Fruit fly (Drosophila melanogaster) whole organism, embryonic: Measurements from ENCODE around the gene Usf.
A peak's percentile ranks its signal among the peaks of the same experiment; 100 is the strongest.

ENCODE experiments used
- CG10366 ChIP-seq: fragments of 200-800 bp; sonication (Bioruptor generic); IDR thresholded peaks from 2 replicates; pipeline ENCODE4 v1.3.6; 2022; ENCODE audit warnings: missing biosample characterization, missing genetic modification characterization
- CG10979 ChIP-seq: fragments of 200-800 bp; sonication (Bioruptor generic); optimal IDR thresholded peaks from 2 replicates; lab custom pipeline; 2018; ENCODE audit warnings: missing biosample characterization, mild to moderate bottlenecking, missing genetic modification characterization, moderate library complexity
- CG11696 ChIP-seq: fragments of 200-800 bp; sonication (Bioruptor generic); IDR thresholded peaks from 2 replicates; pipeline ENCODE4 v1.3.6; 2022; ENCODE audit warnings: missing biosample characterization, missing genetic modification characterization
- CG12104 ChIP-seq: fragments of 200-800 bp; sonication (Bioruptor generic); optimal IDR thresholded peaks from 3 replicates; lab custom pipeline; 2016; ENCODE audit warnings: missing biosample characterization, missing genetic modification characterization
- CG12219 ChIP-seq: fragments of 200-800 bp; sonication (Bioruptor generic); optimal IDR thresholded peaks from 3 replicates; lab custom pipeline; 2018; ENCODE audit warnings: missing biosample characterization, mild to moderate bottlenecking, missing genetic modification characterization
- CG13424 ChIP-seq: fragments of 200-800 bp; sonication (Bioruptor generic); optimal IDR thresholded peaks from 2 replicates; lab custom pipeline; 2019; ENCODE audit warnings: missing biosample characterization, mild to moderate bottlenecking, missing genetic modification characterization, moderate library complexity
- CG13894 ChIP-seq: fragments of 200-800 bp; sonication (Bioruptor generic); optimal IDR thresholded peaks from 3 replicates; lab custom pipeline; 2018; ENCODE audit warnings: missing biosample characterization, mild to moderate bottlenecking, missing genetic modification characterization, moderate library complexity
- CG16779 ChIP-seq: fragments of 200-800 bp; sonication (Bioruptor generic); IDR thresholded peaks from 2 replicates; pipeline ENCODE4 v1.3.6; 2022; ENCODE audit warnings: missing biosample characterization, missing genetic modification characterization
- CG17802 ChIP-seq: fragments of 200-800 bp; sonication (Bioruptor generic); optimal IDR thresholded peaks from 2 replicates; lab custom pipeline; 2018; ENCODE audit warnings: missing biosample characterization, mild to moderate bottlenecking, missing genetic modification characterization, moderate library complexity
- CG17829 ChIP-seq: fragments of 200-800 bp; optimal IDR thresholded peaks from 2 replicates; lab custom pipeline; 2019; ENCODE audit warnings: missing biosample characterization, mild to moderate bottlenecking, missing genetic modification characterization, moderate library complexity
- CG18764 ChIP-seq: fragments of 200-800 bp; sonication (Bioruptor generic); optimal IDR thresholded peaks from 3 replicates; lab custom pipeline; 2016; ENCODE audit warnings: missing biosample characterization, missing genetic modification characterization
- CG3065 ChIP-seq: fragments of 200-800 bp; sonication (Bioruptor generic); optimal IDR thresholded peaks from 2 replicates; lab custom pipeline; 2016; ENCODE audit warnings: missing biosample characterization, missing genetic modification characterization
- CG31388 ChIP-seq: fragments of 200-800 bp; sonication (Bioruptor generic); optimal IDR thresholded peaks from 2 replicates; lab custom pipeline; 2016; ENCODE audit warnings: missing biosample characterization, missing genetic modification characterization
- CG32767 ChIP-seq: fragments of 200-800 bp; sonication (Bioruptor generic); IDR thresholded peaks from 2 replicates; pipeline ENCODE4 v1.3.6; 2022; ENCODE audit warnings: missing biosample characterization, missing genetic modification characterization
- CG3847 ChIP-seq: fragments of 200-800 bp; sonication (Bioruptor generic); IDR thresholded peaks from 2 replicates; pipeline ENCODE4 v1.3.6; 2022; ENCODE audit warnings: missing biosample characterization, missing genetic modification characterization
- CG42726 ChIP-seq: fragments of 200-800 bp; sonication (Bioruptor generic); IDR thresholded peaks from 2 replicates; pipeline ENCODE4 v1.3.6; 2022; ENCODE audit warnings: missing biosample characterization, missing genetic modification characterization; ENCODE audit not compliant: partially characterized antibody
- CG5245 ChIP-seq: fragments of 200-800 bp; sonication (Bioruptor generic); optimal IDR thresholded peaks from 3 replicates; lab custom pipeline; 2016; ENCODE audit warnings: missing biosample characterization, missing genetic modification characterization
- CG6765 ChIP-seq: fragments of 200-800 bp; sonication (Bioruptor generic); optimal IDR thresholded peaks from 3 replicates; lab custom pipeline; 2017; ENCODE audit warnings: missing biosample characterization, mild to moderate bottlenecking, missing genetic modification characterization
- CG7963 ChIP-seq: fragments of 200-800 bp; sonication (Bioruptor generic); IDR thresholded peaks from 3 replicates; pipeline ENCODE4 v1.3.6; 2022; ENCODE audit warnings: missing biosample characterization, missing genetic modification characterization; ENCODE audit not compliant: partially characterized antibody
- CG8359 ChIP-seq: fragments of 200-800 bp; sonication (Bioruptor generic); optimal IDR thresholded peaks from 2 replicates; lab custom pipeline; 2017; ENCODE audit warnings: missing biosample characterization, mild to moderate bottlenecking, missing genetic modification characterization, borderline replicate concordance
- CG8765 ChIP-seq: fragments of 200-800 bp; sonication (Bioruptor generic); IDR thresholded peaks from 2 replicates; pipeline ENCODE4 v1.3.6; 2022; ENCODE audit warnings: missing biosample characterization, missing genetic modification characterization
- CG9609 ChIP-seq: fragments of 200-800 bp; sonication (Bioruptor generic); optimal IDR thresholded peaks from 3 replicates; lab custom pipeline; 2016; ENCODE audit warnings: missing biosample characterization, missing genetic modification characterization
- CHES-1-like ChIP-seq: fragments of 200-800 bp; sonication (Bioruptor generic); optimal IDR thresholded peaks from 2 replicates; lab custom pipeline; 2016; ENCODE audit warnings: missing biosample characterization, missing genetic modification characterization
- CrebB ChIP-seq: fragments of 200-800 bp; sonication (Bioruptor generic); optimal IDR thresholded peaks from 3 replicates; lab custom pipeline; 2018; ENCODE audit warnings: missing biosample characterization, mild to moderate bottlenecking, missing genetic modification characterization
- D19B ChIP-seq: fragments of 200-800 bp; sonication (Bioruptor generic); optimal IDR thresholded peaks from 2 replicates; lab custom pipeline; 2017; ENCODE audit warnings: missing biosample characterization, mild to moderate bottlenecking, missing genetic modification characterization
- Dll ChIP-seq: fragments of 200-800 bp; sonication (Bioruptor generic); IDR thresholded peaks from 4 replicates; pipeline ENCODE4 v1.3.6; 2022; ENCODE audit warnings: missing biosample characterization, missing genetic modification characterization; ENCODE audit not compliant: partially characterized antibody
- HmgZ ChIP-seq: fragments of 200-800 bp; sonication (Bioruptor generic); optimal IDR thresholded peaks from 2 replicates; lab custom pipeline; 2018; ENCODE audit warnings: missing biosample characterization, mild to moderate bottlenecking, missing genetic modification characterization
- Hmx ChIP-seq: fragments of 200-800 bp; sonication (Bioruptor generic); optimal IDR thresholded peaks from 2 replicates; lab custom pipeline; 2016; ENCODE audit warnings: missing biosample characterization, missing genetic modification characterization
- Hr3 ChIP-seq: fragments of 200-800 bp; sonication (Bioruptor generic); optimal IDR thresholded peaks from 3 replicates; lab custom pipeline; 2016; ENCODE audit warnings: missing biosample characterization, missing genetic modification characterization
- Jarid2 ChIP-seq: fragments of 200-800 bp; sonication (Bioruptor generic); optimal IDR thresholded peaks from 3 replicates; lab custom pipeline; 2017; ENCODE audit warnings: mild to moderate bottlenecking, missing biosample characterization, missing genetic modification reagents, missing genetic modification characterization
- MESR4 ChIP-seq: fragments of 200-800 bp; sonication (Bioruptor generic); optimal IDR thresholded peaks from 2 replicates; lab custom pipeline; 2018; ENCODE audit warnings: missing biosample characterization, mild to moderate bottlenecking, missing genetic modification characterization, moderate library complexity
- NfI ChIP-seq: fragments of 200-800 bp; sonication (Bioruptor generic); optimal IDR thresholded peaks from 3 replicates; lab custom pipeline; 2018; ENCODE audit warnings: missing biosample characterization, mild to moderate bottlenecking, missing genetic modification characterization, moderate library complexity
- al ChIP-seq: fragments of 200-800 bp; sonication (Bioruptor generic); IDR thresholded peaks from 2 replicates; pipeline ENCODE4 v1.3.6; 2022; ENCODE audit warnings: missing biosample characterization, missing genetic modification characterization
- chinmo ChIP-seq: fragments of 200-800 bp; sonication (Bioruptor generic); IDR thresholded peaks from 4 replicates; pipeline ENCODE4 v1.3.6; 2022; ENCODE audit warnings: missing biosample characterization, missing genetic modification characterization; ENCODE audit not compliant: partially characterized antibody
- cwo ChIP-seq: fragments of 200-800 bp; sonication (Bioruptor generic); optimal IDR thresholded peaks from 3 replicates; lab custom pipeline; 2017; ENCODE audit warnings: missing biosample characterization, missing genetic modification characterization, mild to moderate bottlenecking, moderate library complexity, missing genetic modification reagents
- dati ChIP-seq: fragments of 200-800 bp; sonication (Bioruptor generic); IDR thresholded peaks from 2 replicates; pipeline ENCODE4 v1.3.6; 2022; ENCODE audit warnings: missing biosample characterization, missing genetic modification characterization
- dmrt11E ChIP-seq: fragments of 200-800 bp; sonication (Bioruptor generic); optimal IDR thresholded peaks from 3 replicates; lab custom pipeline; 2018; ENCODE audit warnings: missing biosample characterization, mild to moderate bottlenecking, missing genetic modification characterization, moderate library complexity
- eve ChIP-seq, 2 experiments: fragments of >200 bp; optimal IDR thresholded peaks; 2 replicates each; lab custom pipeline; 2017; ENCODE audit warnings: missing biosample characterization in 2 of 2, missing genetic modification characterization in 2 of 2
- gcm2 ChIP-seq: fragments of 200-800 bp; sonication (Bioruptor generic); optimal IDR thresholded peaks from 2 replicates; lab custom pipeline; 2016; ENCODE audit warnings: missing biosample characterization, missing genetic modification characterization
- gfzf ChIP-seq: fragments of 200-800 bp; sonication (Bioruptor generic); optimal IDR thresholded peaks from 2 replicates; lab custom pipeline; 2016; ENCODE audit warnings: missing biosample characterization, mild to moderate bottlenecking, missing genetic modification characterization, moderate library complexity
- gsb ChIP-seq: fragments of 200-800 bp; sonication (Bioruptor generic); IDR thresholded peaks from 2 replicates; pipeline ENCODE4 v1.3.6; 2022; ENCODE audit warnings: missing biosample characterization, missing genetic modification characterization
- hbn ChIP-seq: fragments of 200-800 bp; sonication (Bioruptor generic); IDR thresholded peaks from 2 replicates; pipeline ENCODE4 v1.3.6; 2022; ENCODE audit warnings: missing biosample characterization, missing genetic modification characterization; ENCODE audit not compliant: partially characterized antibody
- inv ChIP-seq: fragments of 200-800 bp; sonication (Bioruptor generic); IDR thresholded peaks from 2 replicates; pipeline ENCODE4 v1.3.6; 2022; ENCODE audit warnings: missing biosample characterization, missing genetic modification characterization; ENCODE audit not compliant: partially characterized antibody
- jigr1 ChIP-seq: fragments of 200-800 bp; sonication (Bioruptor generic); IDR thresholded peaks from 3 replicates; pipeline ENCODE4 v1.3.6; 2022; ENCODE audit warnings: missing biosample characterization, missing genetic modification characterization
- lola ChIP-seq, 3 experiments: fragments of >200 bp in 2 of 3; fragments of 200-800 bp in 1 of 3; sonication (Bioruptor generic) in 1 of 3; optimal IDR thresholded peaks; 2 replicates each; lab custom pipeline; 2017 to 2019; ENCODE audit warnings: missing biosample characterization in 3 of 3, missing genetic modification characterization in 3 of 3, mild to moderate bottlenecking in 1 of 3, moderate library complexity in 1 of 3
- p53 ChIP-seq: fragments of 200-800 bp; sonication (Bioruptor generic); optimal IDR thresholded peaks from 2 replicates; lab custom pipeline; 2016; ENCODE audit warnings: missing biosample characterization, missing genetic modification characterization
- pfk ChIP-seq: fragments of 200-800 bp; sonication (Bioruptor generic); optimal IDR thresholded peaks from 2 replicates; lab custom pipeline; 2018; ENCODE audit warnings: missing biosample characterization, mild to moderate bottlenecking, missing genetic modification characterization, moderate library complexity
- so ChIP-seq: fragments of 200-800 bp; sonication (Bioruptor generic); IDR thresholded peaks from 3 replicates; pipeline ENCODE4 v1.3.6; 2022; ENCODE audit warnings: missing biosample characterization, missing genetic modification characterization
- tna ChIP-seq: fragments of 200-800 bp; sonication (Bioruptor generic); IDR thresholded peaks from 2 replicates; pipeline ENCODE4 v1.3.6; 2022; ENCODE audit warnings: missing biosample characterization, missing genetic modification characterization; ENCODE audit not compliant: partially characterized antibody
- vnd ChIP-seq: fragments of 200-800 bp; sonication (Bioruptor generic); IDR thresholded peaks from 3 replicates; pipeline ENCODE4 v1.3.6; 2022; ENCODE audit warnings: missing biosample characterization, missing genetic modification characterization; ENCODE audit not compliant: partially characterized antibody
- yki ChIP-seq: fragments of >200 bp; optimal IDR thresholded peaks from 3 replicates; lab custom pipeline; 2018

The Usf gene

dm6 chrX:4581769-4582168 is 33.2 kb upstream of the Usf start (continued):
- TF ChIP-seq HmgZ (tag; lab: Kevin White, UChicago) (no peak), tna (no peak), Dll (GFP tag; lab: Robert Waterston, UW) (no peak), MESR4 (GFP tag; lab: Kevin White, UChicago) (no peak), Hr3 (GFP tag; lab: Kevin White, UChicago) (peak; percentile 20), CG10979 (peak; percentile 79), CG8765 (GFP tag; lab: Robert Waterston, UW) (no peak), CG13424 (tag; lab: Kevin White, UChicago) (peak; percentile 50), gfzf (no peak), CG9609 (GFP tag; lab: Kevin White, UChicago) (no peak), Jarid2 (GFP tag; lab: Kevin White, UChicago) (no peak), hbn (GFP tag; lab: Robert Waterston, UW) (no peak), yki (lab: Kevin White, UChicago) (no peak), CG16779 (GFP tag; lab: Robert Waterston, UW) (no peak), CG12104 (GFP tag; lab: Kevin White, UChicago) (no peak), CG42726 (GFP tag; lab: Robert Waterston, UW) (no peak), CG13894 (no peak), CG10366 (GFP tag; lab: Robert Waterston, UW) (no peak), al (GFP tag; lab: Robert Waterston, UW) (no peak), CG12219 (GFP tag; lab: Kevin White, UChicago) (no peak), CG7963 (no peak), lola (GFP tag; optimal IDR thresholded peaks at IDR 0.05; lab: Kevin White, UChicago) (peak in 1 of 3 experiments; percentile 76), CG31388 (GFP tag; lab: Kevin White, UChicago) (no peak), D19B (GFP tag; lab: Kevin White, UChicago) (no peak), inv (GFP tag; lab: Robert Waterston, UW) (no peak), dmrt11E (tag; lab: Kevin White, UChicago) (peak; percentile 74), dati (GFP tag; lab: Robert Waterston, UW) (no peak), CG11696 (no peak), CG32767 (GFP tag; lab: Robert Waterston, UW) (no peak), eve (GFP tag; optimal IDR thresholded peaks at IDR 0.05; lab: Kevin White, UChicago) (no peak), NfI (GFP tag; lab: Kevin White, UChicago) (no peak), CHES-1-like (no peak), CG3847 (GFP tag; lab: Robert Waterston, UW) (no peak), CG6765 (no peak), CG5245 (GFP tag; lab: Kevin White, UChicago) (no peak), cwo (GFP tag; lab: Kevin White, UChicago) (no peak), CG17829 (peak; percentile 27), CG8359 (GFP tag; lab: Kevin White, UChicago) (no peak), pfk (no peak), CrebB (no peak), gsb (no peak), CG3065 (GFP tag; lab: Kevin White, UChicago) (no peak), p53 (no peak), gcm2 (GFP tag; lab: Kevin White, UChicago) (no peak), so (GFP tag; lab: Robert Waterston, UW) (no peak), jigr1 (GFP tag; lab: Robert Waterston, UW) (no peak), Hmx (GFP tag; lab: Kevin White, UChicago) (no peak), vnd (GFP tag; lab: Robert Waterston, UW) (no peak), CG18764 (GFP tag; lab: Kevin White, UChicago) (no peak), chinmo (GFP tag; lab: Robert Waterston, UW) (no peak), CG17802 (tag; lab: Kevin White, UChicago) (peak; percentile 43)
